Worm (Caenorhabditis elegans) whole organism, L3 larva: ENCODE results near the gene C06C3.3.
A peak's percentile ranks its signal among the peaks of the same experiment; 100 is the strongest.

ENCODE experiments used
- ZK546.5 ChIP-seq: sonication (generic microtip); optimal IDR thresholded peaks from 2 replicates; lab custom pipeline; 2017; ENCODE audit warnings: missing biosample characterization, missing genetic modification characterization
- aly-2 ChIP-seq: fragments of 150-350 bp; optimal IDR thresholded peaks from 2 replicates; lab custom pipeline; 2014; ENCODE audit warnings: missing biosample characterization, missing genetic modification characterization
- ama-1 ChIP-seq: fragments of 150-350 bp; optimal IDR thresholded peaks from 2 replicates; lab custom pipeline; 2018
- ceh-28 ChIP-seq: fragments of 150-350 bp; optimal IDR thresholded peaks from 2 replicates; lab custom pipeline; 2014; ENCODE audit warnings: missing biosample characterization, missing genetic modification reagents, missing genetic modification characterization
- ceh-82 ChIP-seq: fragments of 150-350 bp; optimal IDR thresholded peaks from 2 replicates; lab custom pipeline; 2014; ENCODE audit warnings: missing biosample characterization, missing genetic modification characterization
- ceh-9 ChIP-seq: sonication (generic microtip); optimal IDR thresholded peaks from 2 replicates; lab custom pipeline; 2018; ENCODE audit warnings: missing biosample characterization, missing genetic modification characterization
- egl-27 ChIP-seq: sonication (generic microtip); optimal IDR thresholded peaks from 4 replicates; lab custom pipeline; 2017; ENCODE audit warnings: missing biosample characterization, missing genetic modification reagents, missing genetic modification characterization
- elt-1 ChIP-seq: fragments of 150-350 bp; optimal IDR thresholded peaks from 2 replicates; lab custom pipeline; 2014; ENCODE audit warnings: missing biosample characterization, missing genetic modification characterization
- elt-2 ChIP-seq: sonication (generic microtip); optimal IDR thresholded peaks from 2 replicates; lab custom pipeline; 2016; ENCODE audit warnings: missing genetic modification reagents, mild to moderate bottlenecking, missing genetic modification characterization, missing compliant biosample characterization
- elt-3 ChIP-seq, 3 experiments: fragments of 150-350 bp in 1 of 3; sonication (generic microtip) in 2 of 3; optimal IDR thresholded peaks; 2 replicates in 2 of 3; 4 replicates in 1 of 3; lab custom pipeline; 2014 to 2017; ENCODE audit warnings: missing biosample characterization in 3 of 3, missing genetic modification characterization in 3 of 3
- eor-1 ChIP-seq, 2 experiments: fragments of 150-350 bp; optimal IDR thresholded peaks; 2 replicates each; lab custom pipeline; 2014 to 2018; ENCODE audit warnings: missing biosample characterization in 2 of 2, missing genetic modification characterization in 2 of 2
- fkh-10 ChIP-seq: sonication (generic microtip); optimal IDR thresholded peaks from 2 replicates; lab custom pipeline; 2017; ENCODE audit warnings: missing biosample characterization, missing genetic modification reagents, missing genetic modification characterization
- fkh-2 ChIP-seq: fragments of 150-350 bp; optimal IDR thresholded peaks from 2 replicates; lab custom pipeline; 2014; ENCODE audit warnings: missing biosample characterization, missing genetic modification reagents, missing genetic modification characterization
- fos-1 ChIP-seq: fragments of 150-350 bp; optimal IDR thresholded peaks from 2 replicates; lab custom pipeline; 2014; ENCODE audit warnings: missing biosample characterization, missing genetic modification characterization
- hmg-11 ChIP-seq: sonication (generic microtip); optimal IDR thresholded peaks from 2 replicates; lab custom pipeline; 2016; ENCODE audit warnings: missing genetic modification characterization, missing compliant biosample characterization
- jun-1 ChIP-seq: fragments of 150-350 bp; optimal IDR thresholded peaks from 2 replicates; lab custom pipeline; 2014; ENCODE audit warnings: missing biosample characterization, missing genetic modification reagents, missing genetic modification characterization
- lin-15B ChIP-seq: fragments of 150-350 bp; optimal IDR thresholded peaks from 2 replicates; lab custom pipeline; 2014; ENCODE audit warnings: missing biosample characterization, missing genetic modification characterization
- lin-39 ChIP-seq: fragments of 150-350 bp; optimal IDR thresholded peaks from 2 replicates; lab custom pipeline; 2018; ENCODE audit warnings: missing biosample characterization, missing genetic modification reagents, missing genetic modification characterization
- mdl-1 ChIP-seq: fragments of 150-350 bp; optimal IDR thresholded peaks from 2 replicates; lab custom pipeline; 2014; ENCODE audit warnings: missing biosample characterization, missing genetic modification characterization
- nfya-1 ChIP-seq: sonication (generic microtip); optimal IDR thresholded peaks from 2 replicates; lab custom pipeline; 2017; ENCODE audit warnings: missing genetic modification characterization, mild to moderate bottlenecking, missing compliant biosample characterization, antibody characterized with exemption, moderate library complexity; ENCODE audit not compliant: insufficient read depth
- nhr-11 ChIP-seq: fragments of 150-350 bp; optimal IDR thresholded peaks from 2 replicates; lab custom pipeline; 2014; ENCODE audit warnings: missing biosample characterization, missing genetic modification characterization
- nhr-12 ChIP-seq: fragments of 150-350 bp; optimal IDR thresholded peaks from 2 replicates; lab custom pipeline; 2014; ENCODE audit warnings: missing biosample characterization, missing genetic modification characterization
- nhr-23 ChIP-seq: fragments of 150-350 bp; optimal IDR thresholded peaks from 2 replicates; lab custom pipeline; 2014; ENCODE audit warnings: missing biosample characterization, missing genetic modification reagents, missing genetic modification characterization
- nhr-237 ChIP-seq: fragments of 150-350 bp; optimal IDR thresholded peaks from 2 replicates; lab custom pipeline; 2014; ENCODE audit warnings: missing biosample characterization, missing genetic modification characterization
- nhr-25 ChIP-seq: sonication (generic microtip); optimal IDR thresholded peaks from 2 replicates; lab custom pipeline; 2017; ENCODE audit warnings: missing biosample characterization, missing genetic modification characterization
- nhr-28 ChIP-seq: fragments of 150-350 bp; optimal IDR thresholded peaks from 2 replicates; lab custom pipeline; 2014; ENCODE audit warnings: missing biosample characterization, missing genetic modification characterization
- nhr-43 ChIP-seq: sonication (generic microtip); optimal IDR thresholded peaks from 2 replicates; lab custom pipeline; 2016; ENCODE audit warnings: mild to moderate bottlenecking, missing genetic modification characterization, missing compliant biosample characterization; ENCODE audit not compliant: poor library complexity, severe bottlenecking
- nhr-76 ChIP-seq: fragments of 150-350 bp; sonication (generic microtip); optimal IDR thresholded peaks from 5 replicates; lab custom pipeline; 2014; ENCODE audit warnings: missing biosample characterization, missing genetic modification characterization
- pha-4 ChIP-seq: fragments of 150-350 bp; optimal IDR thresholded peaks from 2 replicates; lab custom pipeline; 2014; ENCODE audit warnings: missing biosample characterization, missing genetic modification reagents, missing genetic modification characterization
- sea-2 ChIP-seq: fragments of 150-350 bp; sonication (generic microtip); optimal IDR thresholded peaks from 4 replicates; lab custom pipeline; 2014; ENCODE audit warnings: missing biosample characterization, missing genetic modification reagents, missing genetic modification characterization
- tbx-2 ChIP-seq: sonication (generic microtip); optimal IDR thresholded peaks from 2 replicates; lab custom pipeline; 2016; ENCODE audit warnings: mild to moderate bottlenecking, missing genetic modification characterization, missing compliant biosample characterization
- zag-1 ChIP-seq: fragments of 150-350 bp; optimal IDR thresholded peaks from 2 replicates; lab custom pipeline; 2014; ENCODE audit warnings: missing biosample characterization, missing genetic modification characterization
- ztf-11 ChIP-seq: fragments of 150-350 bp; optimal IDR thresholded peaks from 2 replicates; lab custom pipeline; 2014; ENCODE audit warnings: missing biosample characterization, missing genetic modification characterization

Gene C06C3.3

ce11 chrII:9385241-9385640, 12.9 kb upstream of the C06C3.3 start, which contains the start of gene C06C3.7:
Gene C06C3.7, plus strand, starts transcription at chrII:9385541.
- TF ChIP-seq nhr-237 (tag; lab: Kevin White, UChicago) (no peak), fkh-2 (tag; lab: Kevin White, UChicago) (no peak), ceh-28 (no peak), sea-2 (GFP tag; lab: Kevin White, UChicago) (no peak), nhr-76 (no peak), lin-39 (tag; lab: Kevin White, UChicago) (no peak), jun-1 (no peak), nhr-25 (tag; lab: Kevin White, UChicago) (no peak), lin-15B (no peak), egl-27 (no peak), pha-4 (no peak), nhr-11 (tag; lab: Kevin White, UChicago) (no peak), mdl-1 (tag; lab: Kevin White, UChicago) (no peak), ceh-9 (no peak), nhr-12 (tag; lab: Kevin White, UChicago) (no peak)

ce11 chrII:9379796-9380195, 7.5 kb upstream of the C06C3.3 start, which contains the start of gene srh-48:
Gene srh-48, plus strand, starts transcription at chrII:9380096.
- TF ChIP-seq pha-4 (no peak), nhr-237 (tag; lab: Kevin White, UChicago) (no peak), nhr-28 (tag; lab: Kevin White, UChicago) (no peak), elt-1 (no peak), elt-2 (tag; lab: Kevin White, UChicago) (no peak), fkh-10 (GFP tag; lab: Kevin White, UChicago) (no peak), ZK546.5 (tag; lab: Kevin White, UChicago) (no peak), hmg-11 (tag; lab: Kevin White, UChicago) (no peak), aly-2 (no peak), nhr-43 (no peak), ceh-9 (no peak), tbx-2 (no peak), lin-39 (tag; lab: Kevin White, UChicago) (no peak), fos-1 (no peak), egl-27 (no peak), elt-3 (tag; optimal IDR thresholded peaks at IDR 0.05; lab: Kevin White, UChicago) (no peak), zag-1 (tag; lab: Kevin White, UChicago) (no peak)

ce11 chrII:9378174-9378573, 5.9 kb upstream of the C06C3.3 start:
- TF ChIP-seq elt-2 (tag; lab: Kevin White, UChicago): peak; percentile 38
- peak; percentile 59 for TF ChIP-seq pha-4
- TF ChIP-seq nhr-23 (tag; lab: Kevin White, UChicago): no peak

- TF ChIP-seq lin-15B: no peak
- TF ChIP-seq nhr-11 (tag; lab: Kevin White, UChicago): no peak
- no peak for TF ChIP-seq ceh-82 (tag; lab: Kevin White, UChicago)
- no peak for TF ChIP-seq nfya-1 (tag; lab: Kevin White, UChicago)
These were observed 4.9 kb upstream of the C06C3.3 start, which contains the start of gene C06C3.10 for ce11 chrII:9377158-9377557. Gene C06C3.10, minus strand, starts transcription at chrII:9377258.

ce11 chrII:9374807-9375206, 2.5 kb upstream of the C06C3.3 start, which contains the start of gene C06C3.12:
Gene C06C3.12, plus strand, starts transcription at chrII:9375107.
- no peak for TF ChIP-seq nhr-76
- TF ChIP-seq nhr-23 (tag; lab: Kevin White, UChicago): no peak
- no peak for TF ChIP-seq ceh-9
- TF ChIP-seq elt-2 (tag; lab: Kevin White, UChicago): peak; percentile 1

ce11 chrII:9372991-9373390, 698 bp upstream of the C06C3.3 start, which contains the start of gene C06C3.4:
Gene C06C3.4, plus strand, starts transcription at chrII:9373291.
- no peak for TF ChIP-seq ztf-11 (tag; lab: Kevin White, UChicago)
- no peak for TF ChIP-seq eor-1 (tag; optimal IDR thresholded peaks at IDR 0.05; lab: Kevin White, UChicago)
- TF ChIP-seq nhr-23 (tag; lab: Kevin White, UChicago): no peak
- TF ChIP-seq ceh-82 (tag; lab: Kevin White, UChicago): no peak
- TF ChIP-seq fkh-10 (GFP tag; lab: Kevin White, UChicago): no peak
- TF ChIP-seq ama-1: no peak
- TF ChIP-seq mdl-1 (tag; lab: Kevin White, UChicago): no peak
- no peak for TF ChIP-seq nhr-11 (tag; lab: Kevin White, UChicago)
